Worm (Caenorhabditis elegans) whole organism, young adult: ENCODE measurements around the gene srw-98.

ENCODE experiments used
- F52B5.7 ChIP-seq: sonication (generic microtip); optimal IDR thresholded peaks from 2 replicates; lab custom pipeline; 2016; ENCODE audit warnings: mild to moderate bottlenecking, missing genetic modification characterization, missing compliant biosample characterization
- T26A5.8 ChIP-seq: sonication (generic microtip); optimal IDR thresholded peaks from 2 replicates; lab custom pipeline; 2016; ENCODE audit warnings: missing genetic modification characterization, missing compliant biosample characterization
- Y67H2A.10 ChIP-seq: fragments of 200-800 bp; sonication (Bioruptor generic); conservative IDR thresholded peaks from 2 replicates; pipeline ENCODE4 v1.3.6; 2022; ENCODE audit warnings: missing genetic modification reagents, missing genetic modification characterization, missing compliant biosample characterization
- akir-1 ChIP-seq: fragments of 200-800 bp; sonication (Bioruptor generic); optimal IDR thresholded peaks from 2 replicates; lab custom pipeline; 2018; ENCODE audit warnings: mild to moderate bottlenecking, missing genetic modification characterization, moderate library complexity, missing compliant biosample characterization
- aptf-2 ChIP-seq: fragments of 200-800 bp; sonication (Bioruptor generic); conservative IDR thresholded peaks from 2 replicates; pipeline ENCODE4 v1.3.6; 2022; ENCODE audit warnings: missing genetic modification reagents, missing genetic modification characterization, missing compliant biosample characterization
- aptf-3 ChIP-seq: fragments of 200-800 bp; sonication (Bioruptor generic); IDR thresholded peaks from 2 replicates; pipeline ENCODE4 v1.3.6; 2022; ENCODE audit warnings: missing genetic modification characterization, missing compliant biosample characterization
- athp-1 ChIP-seq: sonication (generic microtip); optimal IDR thresholded peaks from 2 replicates; lab custom pipeline; 2017; ENCODE audit warnings: mild to moderate bottlenecking, missing genetic modification characterization, missing compliant biosample characterization
- cebp-1 ChIP-seq, 2 experiments: fragments of 200-800 bp in 1 of 2; sonication (Bioruptor generic) in 1 of 2; sonication (generic microtip) in 1 of 2; IDR thresholded peaks in 1 of 2; optimal IDR thresholded peaks in 1 of 2; 2 replicates each; pipeline versions ENCODE4 v1.3.6 to Lab custom; 2017 to 2022; ENCODE audit warnings: missing compliant biosample characterization in 2 of 2, missing genetic modification characterization in 2 of 2, mild to moderate bottlenecking in 1 of 2, missing genetic modification reagents in 1 of 2, moderate library complexity in 1 of 2
- ceh-58 ChIP-seq: fragments of 200-800 bp; sonication (Bioruptor generic); IDR thresholded peaks from 2 replicates; pipeline ENCODE4 v1.3.6; 2022; ENCODE audit warnings: missing genetic modification characterization, missing compliant biosample characterization
- dpl-1 ChIP-seq: fragments of 150-350 bp; optimal IDR thresholded peaks from 2 replicates; lab custom pipeline; 2014; ENCODE audit warnings: missing biosample characterization, missing genetic modification reagents, missing genetic modification characterization
- egl-18 ChIP-seq: fragments of 200-800 bp; sonication (Bioruptor generic); IDR thresholded peaks from 2 replicates; pipeline ENCODE4 v1.3.6; 2022; ENCODE audit warnings: missing genetic modification reagents, missing genetic modification characterization, missing compliant biosample characterization
- egrh-3 ChIP-seq: fragments of 200-800 bp; sonication (Bioruptor generic); IDR thresholded peaks from 2 replicates; pipeline ENCODE4 v1.3.6; 2022; ENCODE audit warnings: missing genetic modification reagents, missing genetic modification characterization, missing compliant biosample characterization
- hmg-1.2 ChIP-seq: fragments of 200-800 bp; sonication (Bioruptor generic); IDR thresholded peaks from 2 replicates; pipeline ENCODE4 v1.3.6; 2022; ENCODE audit warnings: missing genetic modification reagents, missing genetic modification characterization, missing compliant biosample characterization
- lag-1 ChIP-seq: fragments of 200-800 bp; sonication (Bioruptor generic); IDR thresholded peaks from 2 replicates; pipeline ENCODE4 v1.3.6; 2022; ENCODE audit warnings: missing genetic modification reagents, missing genetic modification characterization, missing compliant biosample characterization
- let-607 ChIP-seq, 2 experiments: fragments of 200-800 bp in 1 of 2; sonication (Bioruptor generic) in 1 of 2; sonication (generic microtip) in 1 of 2; optimal IDR thresholded peaks; 2 replicates each; lab custom pipeline; 2016 to 2018; ENCODE audit warnings: mild to moderate bottlenecking in 2 of 2, missing compliant biosample characterization in 2 of 2, missing genetic modification characterization in 2 of 2, moderate library complexity in 2 of 2, missing genotype in 1 of 2
- lin-26 ChIP-seq: fragments of 200-800 bp; sonication (Bioruptor generic); IDR thresholded peaks from 2 replicates; pipeline ENCODE4 v1.3.6; 2022; ENCODE audit warnings: missing genetic modification reagents, missing genetic modification characterization, missing compliant biosample characterization
- lin-40 ChIP-seq: sonication (generic microtip); optimal IDR thresholded peaks from 2 replicates; lab custom pipeline; 2016; ENCODE audit warnings: missing genetic modification characterization, mild to moderate bottlenecking, missing compliant biosample characterization, missing genotype, missing genetic modification reagents
- lir-1 ChIP-seq: fragments of 200-800 bp; sonication (Bioruptor generic); conservative IDR thresholded peaks from 2 replicates; pipeline ENCODE4 v1.3.6; 2022; ENCODE audit warnings: missing genetic modification reagents, missing genetic modification characterization, missing compliant biosample characterization
- lsl-1 ChIP-seq: fragments of 200-800 bp; sonication (Bioruptor generic); optimal IDR thresholded peaks from 2 replicates; lab custom pipeline; 2018; ENCODE audit warnings: mild to moderate bottlenecking, missing genetic modification characterization, moderate library complexity, missing compliant biosample characterization
- mel-28 ChIP-seq: sonication (generic microtip); optimal IDR thresholded peaks from 2 replicates; lab custom pipeline; 2016; ENCODE audit warnings: borderline replicate concordance, mild to moderate bottlenecking, missing genetic modification characterization, missing compliant biosample characterization
- nfya-1 ChIP-seq: sonication (generic microtip); optimal IDR thresholded peaks from 2 replicates; lab custom pipeline; 2017; ENCODE audit warnings: antibody characterized with exemption, missing compliant biosample characterization, missing genetic modification characterization, borderline replicate concordance; ENCODE audit not compliant: insufficient read depth
- nfya-2 ChIP-seq: fragments of 200-800 bp; sonication (Bioruptor generic); IDR thresholded peaks from 2 replicates; pipeline ENCODE4 v1.3.6; 2022; ENCODE audit warnings: missing genetic modification reagents, missing genetic modification characterization, missing compliant biosample characterization
- nhr-120 ChIP-seq: fragments of 200-800 bp; sonication (Bioruptor generic); IDR thresholded peaks from 2 replicates; pipeline ENCODE4 v1.3.6; 2022; ENCODE audit warnings: missing genetic modification characterization, missing compliant biosample characterization
- nhr-179 ChIP-seq: sonication (generic microtip); optimal IDR thresholded peaks from 2 replicates; lab custom pipeline; 2016; ENCODE audit warnings: mild to moderate bottlenecking, missing genetic modification characterization, missing compliant biosample characterization
- pha-4 ChIP-seq: fragments of 150-350 bp; sonication (generic microtip); optimal IDR thresholded peaks from 2 replicates; lab custom pipeline; 2014; ENCODE audit warnings: missing biosample characterization, missing genetic modification reagents, missing genetic modification characterization
- rcor-1 ChIP-seq: fragments of 200-800 bp; sonication (Bioruptor generic); IDR thresholded peaks from 2 replicates; pipeline ENCODE4 v1.3.6; 2022; ENCODE audit warnings: missing genetic modification reagents, missing genetic modification characterization, missing compliant biosample characterization
- rpc-1 ChIP-seq, 2 experiments: fragments of 150-350 bp in 1 of 2; sonication (generic microtip) in 1 of 2; optimal IDR thresholded peaks; 2 replicates each; lab custom pipeline; 2014 to 2018; ENCODE audit warnings: missing biosample characterization in 1 of 2, missing genetic modification characterization in 1 of 2, missing genetic modification reagents in 1 of 2, missing genotype in 1 of 2
- tbx-9 ChIP-seq: sonication (generic microtip); optimal IDR thresholded peaks from 2 replicates; lab custom pipeline; 2016; ENCODE audit warnings: borderline replicate concordance, missing genetic modification characterization, inconsistent platforms, missing compliant biosample characterization
- unc-62 ChIP-seq: fragments of 150-350 bp; optimal IDR thresholded peaks from 2 replicates; lab custom pipeline; 2014; ENCODE audit warnings: missing biosample characterization, missing genetic modification reagents, missing genetic modification characterization
- xnd-1 ChIP-seq: sonication (generic microtip); optimal IDR thresholded peaks from 2 replicates; lab custom pipeline; 2016; ENCODE audit warnings: missing genotype, missing genetic modification reagents, missing genetic modification characterization, missing compliant biosample characterization
- zfh-2 ChIP-seq: fragments of 200-800 bp; sonication (Bioruptor generic); conservative IDR thresholded peaks from 2 replicates; pipeline ENCODE4 v1.3.6; 2022; ENCODE audit warnings: missing genetic modification reagents, missing genetic modification characterization, missing compliant biosample characterization
- zim-3 ChIP-seq: sonication (generic microtip); optimal IDR thresholded peaks from 2 replicates; lab custom pipeline; 2017; ENCODE audit warnings: mild to moderate bottlenecking, missing genetic modification characterization, moderate library complexity, missing compliant biosample characterization
- ztf-18 ChIP-seq: sonication (generic microtip); optimal IDR thresholded peaks from 2 replicates; lab custom pipeline; 2016; ENCODE audit warnings: missing genotype, mild to moderate bottlenecking, missing genetic modification characterization, missing compliant biosample characterization
- ztf-25 ChIP-seq: fragments of 200-800 bp; sonication (Bioruptor generic); IDR thresholded peaks from 2 replicates; pipeline ENCODE4 v1.3.6; 2022; ENCODE audit warnings: missing genetic modification reagents, missing genetic modification characterization, missing compliant biosample characterization
- ztf-28 ChIP-seq: fragments of 200-800 bp; sonication (Bioruptor generic); IDR thresholded peaks from 2 replicates; pipeline ENCODE4 v1.3.6; 2022; ENCODE audit warnings: missing genetic modification reagents, missing genetic modification characterization, missing compliant biosample characterization
- ztf-3 ChIP-seq: fragments of 200-800 bp; sonication (Bioruptor generic); optimal IDR thresholded peaks from 2 replicates; lab custom pipeline; 2018; ENCODE audit warnings: mild to moderate bottlenecking, missing genetic modification characterization, missing compliant biosample characterization

srw-98 gene

DNA sequence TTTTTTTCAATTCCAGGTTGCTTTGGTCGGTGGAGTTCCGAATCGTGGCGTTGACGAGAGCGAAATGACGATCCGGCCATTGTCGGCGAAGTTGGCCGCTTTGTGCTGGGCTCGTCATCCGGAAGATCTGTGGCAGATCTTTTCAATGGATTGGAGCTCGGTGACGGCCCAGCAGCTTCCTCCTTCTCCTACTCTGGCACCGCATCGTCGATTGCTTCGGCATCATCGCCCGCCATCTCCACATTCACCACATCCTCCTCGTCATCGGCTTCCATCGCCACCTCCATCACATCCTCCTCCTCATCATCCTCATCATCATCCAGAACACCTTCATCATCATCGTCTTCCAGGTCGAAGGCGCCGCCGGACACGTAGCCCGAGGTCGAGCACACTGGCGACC lies 20.3 kb upstream of the srw-98 start:
- TF ChIP-seq egrh-3 (peak; percentile 49; the same call in 1 of the 2 replicates), F52B5.7 (no peak), ztf-18 (no peak), zfh-2 (GFP tag; lab: Robert Waterston, UW) (peak; percentile 79)

DNA sequence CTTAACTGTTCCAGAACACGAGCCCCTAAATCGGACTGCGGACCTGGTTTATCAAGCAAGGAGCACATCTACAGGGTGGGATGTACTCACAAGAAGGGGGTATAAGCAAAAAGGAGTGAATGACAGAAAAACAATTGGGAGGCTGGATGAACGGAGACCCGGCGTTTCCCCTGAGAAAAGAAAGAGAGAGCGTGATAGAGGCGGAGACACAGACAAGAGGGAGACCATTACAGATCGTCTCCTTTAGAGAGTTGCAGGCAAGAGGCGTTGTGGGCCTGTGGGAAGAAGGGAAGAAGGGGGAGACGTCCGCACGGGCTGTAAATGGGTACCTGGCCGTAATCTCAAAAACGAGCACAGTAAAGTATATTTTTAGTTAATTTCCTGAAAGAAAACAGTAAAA lies 15.7 kb upstream of the srw-98 start, which contains the start of gene Y46H3C.7:
Y46H3C.7 (minus strand) TSS at position 147 of the 400 bp plus-strand sequence.
- TF ChIP-seq aptf-2 (GFP tag; lab: Robert Waterston, UW) (peak; percentile 94), hmg-1.2 (GFP tag; lab: Robert Waterston, UW) (peak; percentile 65), aptf-3 (GFP tag; lab: Robert Waterston, UW) (0 out of 2 replicates have a peak, but pooled peaks have one; percentile 60)

DNA sequence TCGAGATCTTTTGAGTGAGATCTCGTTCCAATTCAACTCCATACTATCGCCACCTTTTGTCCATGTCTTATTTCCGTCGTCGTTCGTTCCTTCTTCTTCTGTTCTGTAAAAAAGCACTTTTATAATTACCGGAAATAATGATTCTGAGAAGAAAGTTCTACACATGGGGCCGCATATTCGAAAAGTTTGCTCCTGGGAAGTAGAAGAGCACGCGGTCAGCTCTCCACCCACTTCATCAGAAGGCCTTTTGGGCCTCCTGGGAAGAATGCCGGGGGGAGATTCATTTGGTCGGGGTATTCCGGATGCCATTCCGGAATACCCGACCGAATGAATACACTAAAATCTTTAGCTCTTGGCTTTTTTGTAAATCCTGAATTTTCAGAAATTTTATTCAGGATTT lies 14.4 kb upstream of the srw-98 start, which contains the start of gene Y46H3C.5:
Y46H3C.5 (minus strand) TSS at position 2 of the 400 bp plus-strand sequence.
- 0 out of 2 replicates have a peak, but pooled peaks have one; percentile 63 for TF ChIP-seq aptf-3 (GFP tag; lab: Robert Waterston, UW)
- TF ChIP-seq aptf-2 (GFP tag; lab: Robert Waterston, UW), result peak; percentile 80

DNA sequence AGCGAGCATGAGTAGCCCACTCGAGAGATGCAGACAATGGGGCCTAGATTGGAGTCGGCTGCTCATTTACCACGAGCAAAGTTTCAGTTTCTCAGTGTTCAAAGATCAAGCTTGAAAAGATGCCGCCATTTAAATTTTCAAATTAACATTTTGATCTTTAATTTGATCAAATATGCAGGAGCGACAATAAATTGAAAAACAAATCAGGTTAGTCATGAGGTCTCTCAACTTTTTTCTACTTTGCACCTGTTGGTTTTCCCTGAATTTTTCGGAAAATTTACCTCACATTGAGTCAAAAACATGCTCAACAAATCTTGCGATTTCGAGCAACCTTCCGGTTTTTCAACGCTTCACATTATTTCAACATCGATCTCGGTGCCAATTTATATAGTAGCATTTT lies 7.2 kb upstream of the srw-98 start, which contains the start of gene srh-5:
srh-5 (plus strand) TSS at position 301 of the 400 bp plus-strand sequence.
- TF ChIP-seq unc-62 (no peak), ceh-58 (GFP tag; lab: Robert Waterston, UW) (no peak), lir-1 (GFP tag; lab: Robert Waterston, UW) (no peak), nhr-179 (tag; lab: Kevin White, UChicago) (no peak), cebp-1 (GFP tag; IDR thresholded peaks at IDR 0.05; lab: Robert Waterston, UW) (no peak), cebp-1 (tag; optimal IDR thresholded peaks at IDR 0.05; lab: Kevin White, UChicago) (no peak), pha-4 (tag; lab: Kevin White, UChicago) (no peak), ztf-25 (GFP tag; lab: Robert Waterston, UW) (no peak), hmg-1.2 (GFP tag; lab: Robert Waterston, UW) (no peak)

DNA sequence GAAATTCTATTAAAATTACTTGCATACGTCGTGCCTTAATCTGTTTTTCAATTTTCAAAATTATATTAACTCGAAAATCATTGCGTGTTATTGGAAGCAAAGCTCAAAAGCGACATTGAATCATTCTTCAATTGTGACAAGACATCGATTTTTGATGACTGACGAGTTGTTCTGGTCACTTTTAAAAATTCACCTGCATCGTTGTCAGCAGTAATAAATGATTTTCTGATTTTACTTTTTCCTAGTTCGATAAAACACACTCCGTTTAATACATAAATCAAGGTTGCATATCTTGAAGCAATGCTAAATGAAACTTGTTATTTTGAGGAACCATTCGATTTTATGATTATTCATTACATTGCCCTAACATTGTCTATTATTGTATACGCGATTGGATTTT lies 4.2 kb upstream of the srw-98 start, which contains the start of gene srh-3:
srh-3 (plus strand) TSS at position 301 of the 400 bp plus-strand sequence.
- no peak for TF ChIP-seq xnd-1 (tag; lab: Kevin White, UChicago)
- no peak for TF ChIP-seq dpl-1 (GFP tag; lab: Kevin White, UChicago)
- no peak for TF ChIP-seq T26A5.8 (tag; lab: Kevin White, UChicago)
- no peak for TF ChIP-seq F52B5.7
- TF ChIP-seq unc-62, result no peak
- no peak for TF ChIP-seq nhr-120 (GFP tag; lab: Robert Waterston, UW)
- TF ChIP-seq ztf-3 (GFP tag; lab: Kevin White, UChicago), result no peak
- no peak for TF ChIP-seq lir-1 (GFP tag; lab: Robert Waterston, UW)
- TF ChIP-seq nfya-1 (tag; lab: Kevin White, UChicago), result no peak
- TF ChIP-seq Y67H2A.10, result no peak
- no peak for TF ChIP-seq rcor-1 (GFP tag; lab: Robert Waterston, UW)
- no peak for TF ChIP-seq ztf-28 (GFP tag; lab: Robert Waterston, UW)
- no peak for TF ChIP-seq lsl-1 (GFP tag; lab: Kevin White, UChicago)
- no peak for TF ChIP-seq egl-18 (GFP tag; lab: Robert Waterston, UW)

DNA sequence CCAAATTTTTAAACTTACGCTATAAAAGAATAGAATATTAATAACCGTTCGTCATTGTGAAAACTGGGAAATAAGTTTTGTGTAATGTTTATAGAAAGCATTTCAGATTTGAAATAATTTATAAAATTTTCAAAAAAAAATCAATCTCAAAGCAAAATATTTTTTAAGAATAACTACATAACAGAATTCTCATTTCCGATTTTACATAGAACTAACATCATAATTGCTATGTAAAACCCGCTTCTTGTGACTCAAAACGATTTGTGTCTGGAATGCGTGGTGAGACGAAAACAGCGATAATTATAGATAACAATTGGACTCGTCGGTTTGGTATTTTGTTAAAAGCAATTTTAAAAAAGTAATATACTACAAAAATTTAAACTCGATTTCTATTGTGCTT lies 2.6 kb upstream of the srw-98 start, which contains the start of gene srw-91:
srw-91 (minus strand) TSS at position 101 of the 400 bp plus-strand sequence.
- no peak for TF ChIP-seq T26A5.8 (tag; lab: Kevin White, UChicago)
- no peak for TF ChIP-seq zim-3 (tag; lab: Kevin White, UChicago)
- TF ChIP-seq mel-28 (tag; lab: Kevin White, UChicago), result no peak
- no peak for TF ChIP-seq akir-1 (GFP tag; lab: Kevin White, UChicago)
- TF ChIP-seq lin-40 (tag; lab: Kevin White, UChicago), result no peak
- TF ChIP-seq lin-26 (GFP tag; lab: Robert Waterston, UW), result no peak
- TF ChIP-seq rpc-1 (optimal IDR thresholded peaks at IDR 0.05; lab: Kevin White, UChicago), result no peak
- TF ChIP-seq rpc-1 (tag; optimal IDR thresholded peaks at IDR 0.05; lab: Kevin White, UChicago), result no peak
- TF ChIP-seq tbx-9 (tag; lab: Kevin White, UChicago), result no peak
- TF ChIP-seq let-607 (tag; optimal IDR thresholded peaks at IDR 0.05; lab: Kevin White, UChicago), result no peak
- TF ChIP-seq nfya-2 (GFP tag; lab: Robert Waterston, UW), result no peak
- TF ChIP-seq ztf-18, result no peak
- TF ChIP-seq athp-1 (tag; lab: Kevin White, UChicago), result no peak
- TF ChIP-seq lag-1 (GFP tag; lab: Robert Waterston, UW), result no peak
- TF ChIP-seq, all 124 proteins: peak for 0
